Fruit fly (Drosophila melanogaster): ENCODE data around the gene Sbf.

Sbf gene

DNA sequence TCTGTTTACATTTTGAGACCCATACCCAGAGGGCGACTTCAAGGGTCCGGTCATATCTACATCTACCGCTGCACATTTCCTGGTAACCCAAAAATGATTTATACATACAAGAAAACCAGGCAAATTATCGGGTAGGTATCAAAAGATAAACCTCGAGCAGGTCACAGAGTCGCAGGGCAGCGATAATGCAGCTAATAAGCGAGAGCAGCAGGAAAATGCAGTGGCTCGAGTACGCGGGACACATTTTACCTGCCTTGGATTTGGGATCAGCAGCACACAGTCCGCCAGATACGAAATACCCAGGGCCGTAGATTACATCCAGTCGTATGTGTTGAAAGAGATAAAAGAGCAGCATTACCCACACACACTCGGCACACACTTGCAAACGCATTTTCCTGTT, 21.5 kb downstream of the Sbf start:
- no peak for TF ChIP-seq Sin3A (optimal IDR thresholded peaks at IDR 0.05)
- TF ChIP-seq insv (optimal IDR thresholded peaks at IDR 0.05): no peak
- no peak for TF ChIP-seq h (optimal IDR thresholded peaks at IDR 0.05)
- TF ChIP-seq psq (optimal IDR thresholded peaks at IDR 0.05): no peak
- no peak for TF ChIP-seq ttk (optimal IDR thresholded peaks at IDR 0.05)
- TF ChIP-seq Myc (optimal IDR thresholded peaks at IDR 0.05): no peak

dm6 chr3R:11773999-11774397, 22.8 kb downstream of the Sbf start:
- TF ChIP-seq insv (optimal IDR thresholded peaks at IDR 0.05) (no peak), h (optimal IDR thresholded peaks at IDR 0.05) (no peak), ttk (optimal IDR thresholded peaks at IDR 0.05) (no peak), Sin3A (optimal IDR thresholded peaks at IDR 0.05) (no peak), Myc (optimal IDR thresholded peaks at IDR 0.05) (no peak), psq (optimal IDR thresholded peaks at IDR 0.05) (no peak)

dm6 chr3R:11773325-11773998, 23.3 kb downstream of the Sbf start:
- no peak for TF ChIP-seq psq (optimal IDR thresholded peaks at IDR 0.05)
- TF ChIP-seq h (optimal IDR thresholded peaks at IDR 0.05): no peak
- TF ChIP-seq Sin3A (optimal IDR thresholded peaks at IDR 0.05): no peak
- TF ChIP-seq insv (optimal IDR thresholded peaks at IDR 0.05): no peak
- TF ChIP-seq Myc (optimal IDR thresholded peaks at IDR 0.05): no peak

DNA sequence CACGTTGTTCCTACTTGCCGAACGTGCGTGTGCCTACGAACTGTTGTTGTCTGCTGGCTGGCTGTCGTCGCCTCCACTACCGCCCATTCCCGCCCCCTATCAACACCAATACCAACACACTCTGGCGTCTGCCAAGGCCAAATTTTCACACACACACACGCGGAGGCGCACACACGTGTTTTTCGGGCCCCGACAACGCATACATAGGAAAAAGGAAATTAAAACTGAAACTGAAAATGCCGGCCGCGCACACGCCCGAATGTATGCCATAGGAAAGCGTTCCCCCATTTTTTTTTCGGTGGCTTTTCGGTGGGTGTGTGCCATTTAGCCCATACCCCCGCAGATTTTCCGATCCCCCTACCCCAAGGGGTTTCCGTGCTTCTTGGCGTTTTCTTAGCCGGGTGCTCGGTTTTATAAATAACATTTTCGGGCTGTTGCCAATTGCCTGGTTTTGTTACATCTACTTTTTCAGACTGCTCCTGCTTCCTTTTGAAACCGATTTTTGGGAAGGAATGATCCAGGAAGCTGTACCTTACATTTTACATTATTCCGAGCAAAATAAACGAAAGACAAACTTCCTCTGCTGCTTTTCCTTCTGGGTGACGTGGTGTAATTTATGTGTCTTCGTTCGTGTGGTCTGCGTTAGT, 24.4 kb downstream of the Sbf start:
- no peak for TF ChIP-seq psq (optimal IDR thresholded peaks at IDR 0.05)
- TF ChIP-seq ttk (optimal IDR thresholded peaks at IDR 0.05): no peak
- TF ChIP-seq insv (optimal IDR thresholded peaks at IDR 0.05): no peak

dm6 chr3R:11771492-11771891, 25.3 kb downstream of the Sbf start:
- TF ChIP-seq insv (optimal IDR thresholded peaks at IDR 0.05) (no peak), psq (optimal IDR thresholded peaks at IDR 0.05) (no peak), h (optimal IDR thresholded peaks at IDR 0.05) (no peak), Myc (optimal IDR thresholded peaks at IDR 0.05) (no peak), ttk (optimal IDR thresholded peaks at IDR 0.05) (no peak), Sin3A (optimal IDR thresholded peaks at IDR 0.05) (no peak)

- no peak for TF ChIP-seq ttk (optimal IDR thresholded peaks at IDR 0.05)
- no peak for TF ChIP-seq Myc (optimal IDR thresholded peaks at IDR 0.05)
- no peak for TF ChIP-seq h (optimal IDR thresholded peaks at IDR 0.05)
- TF ChIP-seq psq (optimal IDR thresholded peaks at IDR 0.05): no peak
- no peak for TF ChIP-seq Sin3A (optimal IDR thresholded peaks at IDR 0.05)
- TF ChIP-seq insv (optimal IDR thresholded peaks at IDR 0.05): no peak
Observed at dm6 chr3R:11770733-11771132, 26.0 kb downstream of the Sbf start.

dm6 chr3R:11764279-11764880, 32.4 kb downstream of the Sbf start, which contains the start of gene Lk6:
Lk6 (minus strand) TSS chr3R:11764457.
- TF ChIP-seq Myc (optimal IDR thresholded peaks at IDR 0.05) (no peak), ttk (optimal IDR thresholded peaks at IDR 0.05) (no peak), Sin3A (optimal IDR thresholded peaks at IDR 0.05) (no peak), psq (optimal IDR thresholded peaks at IDR 0.05) (no peak), insv (optimal IDR thresholded peaks at IDR 0.05) (no peak), h (optimal IDR thresholded peaks at IDR 0.05) (no peak)

DNA sequence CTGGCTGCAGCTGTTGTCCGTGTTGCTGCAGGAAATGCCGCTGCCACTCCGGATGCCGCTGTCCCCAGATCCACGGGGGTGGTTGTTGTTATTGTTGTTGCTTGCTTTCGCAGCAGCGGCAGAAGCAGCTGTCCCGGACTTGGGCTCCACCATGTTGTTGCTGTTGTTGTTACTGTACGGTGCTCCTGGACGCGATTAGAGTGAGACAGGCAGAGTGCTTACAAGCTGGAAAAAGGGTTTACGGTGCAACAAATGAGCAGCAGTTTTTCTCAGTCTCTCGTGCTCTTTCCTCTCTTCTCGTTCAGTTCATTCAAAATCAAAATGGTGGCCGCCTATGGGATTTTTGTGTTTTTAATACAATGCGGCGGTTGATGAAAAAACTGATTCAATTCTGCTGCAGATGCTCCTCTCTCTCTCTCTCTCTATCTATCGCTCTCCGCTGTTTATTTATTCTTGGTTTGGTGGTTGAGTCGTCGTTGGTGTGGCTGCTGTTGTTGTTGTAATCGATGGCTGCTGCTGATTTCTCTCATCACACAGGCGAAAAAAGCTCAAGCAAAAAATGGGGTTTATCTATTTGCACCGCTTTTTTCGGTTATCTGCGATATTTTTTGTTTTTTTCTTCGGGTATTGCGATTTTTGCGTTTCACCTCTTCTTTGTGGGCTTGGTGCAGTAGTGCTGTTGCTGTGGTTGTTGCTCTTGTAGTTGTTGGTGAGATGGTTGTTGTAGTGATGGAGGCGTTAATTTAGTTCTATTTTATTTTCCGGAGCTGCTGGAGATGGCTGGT, 33.1 kb downstream of the Sbf start:
- TF ChIP-seq Sin3A (optimal IDR thresholded peaks at IDR 0.05): no peak
- no peak for TF ChIP-seq h (optimal IDR thresholded peaks at IDR 0.05)
- no peak for TF ChIP-seq ttk (optimal IDR thresholded peaks at IDR 0.05)
- TF ChIP-seq psq (optimal IDR thresholded peaks at IDR 0.05): no peak
- TF ChIP-seq insv (optimal IDR thresholded peaks at IDR 0.05): no peak
- TF ChIP-seq Myc (optimal IDR thresholded peaks at IDR 0.05): no peak

DNA sequence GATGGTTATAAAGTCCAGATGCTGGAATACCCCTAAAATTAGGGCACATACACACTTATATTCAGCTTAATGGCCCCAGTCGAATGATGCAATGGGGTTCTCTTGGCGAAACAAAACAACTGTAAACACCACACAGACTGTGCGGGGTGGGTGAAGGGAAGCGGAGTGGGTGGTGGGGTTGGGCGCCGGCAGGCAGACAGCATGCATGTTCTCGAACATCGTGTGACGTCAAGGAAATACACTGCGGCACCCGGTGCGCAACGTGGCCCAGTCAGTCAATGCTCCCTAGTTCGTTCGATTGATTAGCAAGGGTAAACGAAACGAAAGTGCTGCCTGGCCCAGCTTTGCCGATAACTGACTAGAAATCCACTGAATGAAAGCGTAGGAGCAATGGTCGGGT, 34.2 kb downstream of the Sbf start:
- TF ChIP-seq h (optimal IDR thresholded peaks at IDR 0.05) (no peak), psq (optimal IDR thresholded peaks at IDR 0.05) (no peak), ttk (optimal IDR thresholded peaks at IDR 0.05) (no peak), Sin3A (optimal IDR thresholded peaks at IDR 0.05) (no peak), insv (optimal IDR thresholded peaks at IDR 0.05) (no peak), Myc (optimal IDR thresholded peaks at IDR 0.05) (no peak)

- TF ChIP-seq insv (optimal IDR thresholded peaks at IDR 0.05) (no peak), ttk (optimal IDR thresholded peaks at IDR 0.05) (no peak), Myc (optimal IDR thresholded peaks at IDR 0.05) (no peak), h (optimal IDR thresholded peaks at IDR 0.05) (no peak), Sin3A (optimal IDR thresholded peaks at IDR 0.05) (no peak), psq (optimal IDR thresholded peaks at IDR 0.05) (no peak)
Observed at dm6 chr3R:11761718-11762117, 35.0 kb downstream of the Sbf start.

- TF ChIP-seq h (optimal IDR thresholded peaks at IDR 0.05): no peak
- no peak for TF ChIP-seq Sin3A (optimal IDR thresholded peaks at IDR 0.05)
- TF ChIP-seq insv (optimal IDR thresholded peaks at IDR 0.05): no peak
- no peak for TF ChIP-seq ttk (optimal IDR thresholded peaks at IDR 0.05)
- no peak for TF ChIP-seq psq (optimal IDR thresholded peaks at IDR 0.05)
- TF ChIP-seq Myc (optimal IDR thresholded peaks at IDR 0.05): no peak
Observed at dm6 chr3R:11760669-11761387, 35.9 kb downstream of the Sbf start.
